Fruit fly (Drosophila melanogaster) whole organism, embryonic: ENCODE results near the gene Pcyt1.
A peak's percentile ranks its signal among the peaks of the same experiment; 100 is the strongest.

ENCODE experiments used
- BtbVII ChIP-seq: fragments of 200-800 bp; sonication (Bioruptor generic); optimal IDR thresholded peaks from 3 replicates; lab custom pipeline; 2017; ENCODE audit warnings: missing biosample characterization, mild to moderate bottlenecking, missing genetic modification characterization
- CG10565 ChIP-seq: fragments of 200-800 bp; sonication (Bioruptor generic); optimal IDR thresholded peaks from 3 replicates; lab custom pipeline; 2016; ENCODE audit warnings: missing biosample characterization, mild to moderate bottlenecking, missing genetic modification characterization
- CG1233 ChIP-seq: fragments of 200-800 bp; sonication (Bioruptor generic); optimal IDR thresholded peaks from 4 replicates; lab custom pipeline; 2018; ENCODE audit warnings: missing biosample characterization, mild to moderate bottlenecking, missing genetic modification characterization
- CG12942 ChIP-seq: fragments of 200-800 bp; sonication (Bioruptor generic); optimal IDR thresholded peaks from 3 replicates; lab custom pipeline; 2016; ENCODE audit warnings: missing biosample characterization, missing genetic modification characterization
- CG13424 ChIP-seq: fragments of 200-800 bp; sonication (Bioruptor generic); optimal IDR thresholded peaks from 2 replicates; lab custom pipeline; 2019; ENCODE audit warnings: missing biosample characterization, mild to moderate bottlenecking, missing genetic modification characterization, moderate library complexity
- CG15011 ChIP-seq: fragments of 200-800 bp; sonication (Bioruptor generic); optimal IDR thresholded peaks from 3 replicates; lab custom pipeline; 2018; ENCODE audit warnings: missing biosample characterization, mild to moderate bottlenecking, missing genetic modification characterization
- CG1602 ChIP-seq: fragments of 200-800 bp; sonication (Bioruptor generic); optimal IDR thresholded peaks from 3 replicates; lab custom pipeline; 2016; ENCODE audit warnings: missing biosample characterization, missing genetic modification characterization
- CG17829 ChIP-seq: fragments of 200-800 bp; optimal IDR thresholded peaks from 2 replicates; lab custom pipeline; 2019; ENCODE audit warnings: missing biosample characterization, mild to moderate bottlenecking, missing genetic modification characterization, moderate library complexity
- CG2120 ChIP-seq: fragments of 200-800 bp; sonication (Bioruptor generic); optimal IDR thresholded peaks from 3 replicates; lab custom pipeline; 2016; ENCODE audit warnings: missing biosample characterization, missing genetic modification characterization
- CG34422 ChIP-seq: fragments of 200-800 bp; sonication (Bioruptor generic); IDR thresholded peaks from 3 replicates; pipeline ENCODE4 v1.3.6; 2022; ENCODE audit warnings: missing biosample characterization, missing genetic modification characterization
- CG42726 ChIP-seq: fragments of 200-800 bp; sonication (Bioruptor generic); IDR thresholded peaks from 2 replicates; pipeline ENCODE4 v1.3.6; 2022; ENCODE audit warnings: missing biosample characterization, missing genetic modification characterization; ENCODE audit not compliant: partially characterized antibody
- CG4854 ChIP-seq: fragments of 200-800 bp; sonication (Bioruptor generic); optimal IDR thresholded peaks from 2 replicates; lab custom pipeline; 2016; ENCODE audit warnings: missing biosample characterization, missing genetic modification characterization, inconsistent platforms
- CG9817 ChIP-seq: fragments of 200-800 bp; sonication (Bioruptor generic); optimal IDR thresholded peaks from 2 replicates; lab custom pipeline; 2018; ENCODE audit warnings: missing biosample characterization, mild to moderate bottlenecking, missing genetic modification characterization, moderate library complexity
- Chrac-16 ChIP-seq: fragments of 200-800 bp; sonication (Bioruptor generic); optimal IDR thresholded peaks from 3 replicates; lab custom pipeline; 2016; ENCODE audit warnings: missing biosample characterization, missing genetic modification characterization
- CoRest ChIP-seq: fragments of 200-800 bp; sonication (Bioruptor generic); optimal IDR thresholded peaks from 3 replicates; lab custom pipeline; 2018; ENCODE audit warnings: missing biosample characterization, mild to moderate bottlenecking, missing genetic modification characterization, moderate library complexity
- Dip2 ChIP-seq: fragments of 200-800 bp; sonication (Bioruptor generic); IDR thresholded peaks from 2 replicates; pipeline ENCODE4 v1.3.6; 2022; ENCODE audit warnings: missing biosample characterization, missing genetic modification characterization
- Eip74EF ChIP-seq, 2 experiments: fragments of 200-800 bp in 1 of 2; fragments of >200 bp in 1 of 2; sonication (Bioruptor generic) in 1 of 2; optimal IDR thresholded peaks; 2 replicates each; lab custom pipeline; 2017 to 2019; ENCODE audit warnings: missing biosample characterization in 2 of 2, missing genetic modification characterization in 2 of 2, mild to moderate bottlenecking in 1 of 2, moderate library complexity in 1 of 2
- H2.0 ChIP-seq: fragments of 200-800 bp; sonication (Bioruptor generic); IDR thresholded peaks from 2 replicates; pipeline ENCODE4 v1.3.6; 2022; ENCODE audit warnings: missing biosample characterization, missing genetic modification characterization
- HLH4C ChIP-seq: fragments of 200-800 bp; sonication (Bioruptor generic); IDR thresholded peaks from 3 replicates; pipeline ENCODE4 v1.3.6; 2022; ENCODE audit warnings: missing biosample characterization, missing genetic modification characterization; ENCODE audit not compliant: partially characterized antibody
- Hand ChIP-seq: fragments of 200-800 bp; sonication (Bioruptor generic); optimal IDR thresholded peaks from 2 replicates; lab custom pipeline; 2017; ENCODE audit warnings: mild to moderate bottlenecking, missing biosample characterization, missing genetic modification reagents, missing genetic modification characterization
- HmgZ ChIP-seq: fragments of 200-800 bp; sonication (Bioruptor generic); optimal IDR thresholded peaks from 2 replicates; lab custom pipeline; 2018; ENCODE audit warnings: missing biosample characterization, mild to moderate bottlenecking, missing genetic modification characterization
- Jarid2 ChIP-seq: fragments of 200-800 bp; sonication (Bioruptor generic); optimal IDR thresholded peaks from 3 replicates; lab custom pipeline; 2017; ENCODE audit warnings: mild to moderate bottlenecking, missing biosample characterization, missing genetic modification reagents, missing genetic modification characterization
- Nf-YA ChIP-seq: fragments of 200-800 bp; sonication (Bioruptor generic); IDR thresholded peaks from 2 replicates; pipeline ENCODE4 v1.3.6; 2022; ENCODE audit warnings: missing biosample characterization, missing genetic modification characterization
- Nf-YB ChIP-seq: fragments of 200-800 bp; sonication (Bioruptor generic); optimal IDR thresholded peaks from 3 replicates; lab custom pipeline; 2019; ENCODE audit warnings: missing biosample characterization, mild to moderate bottlenecking, missing genetic modification characterization, moderate library complexity
- Nf-YC ChIP-seq: fragments of 200-800 bp; optimal IDR thresholded peaks from 3 replicates; lab custom pipeline; 2019; ENCODE audit warnings: missing biosample characterization, mild to moderate bottlenecking, missing genetic modification characterization, moderate library complexity
- Ravus ChIP-seq: fragments of 200-800 bp; sonication (Bioruptor generic); IDR thresholded peaks from 2 replicates; pipeline ENCODE4 v1.3.6; 2022; ENCODE audit warnings: missing biosample characterization, missing genetic modification characterization
- Rx ChIP-seq: fragments of 200-800 bp; sonication (Bioruptor generic); IDR thresholded peaks from 2 replicates; pipeline ENCODE4 v1.3.6; 2022; ENCODE audit warnings: missing biosample characterization, missing genetic modification characterization
- ash1 ChIP-seq: fragments of 200-800 bp; sonication (Bioruptor generic); optimal IDR thresholded peaks from 2 replicates; lab custom pipeline; 2018; ENCODE audit warnings: missing biosample characterization, mild to moderate bottlenecking, missing genetic modification characterization
- az2 ChIP-seq: fragments of 200-800 bp; sonication (Bioruptor generic); optimal IDR thresholded peaks from 3 replicates; lab custom pipeline; 2016; ENCODE audit warnings: missing biosample characterization, missing genetic modification characterization
- bowl ChIP-seq: fragments of 200-800 bp; sonication (Bioruptor generic); IDR thresholded peaks from 2 replicates; pipeline ENCODE4 v1.3.6; 2022; ENCODE audit warnings: missing biosample characterization, missing genetic modification characterization
- caup ChIP-seq: fragments of 200-800 bp; sonication (Bioruptor generic); optimal IDR thresholded peaks from 3 replicates; lab custom pipeline; 2017; ENCODE audit warnings: missing biosample characterization, mild to moderate bottlenecking, missing genetic modification characterization, moderate library complexity; ENCODE audit not compliant: severe bottlenecking
- danr ChIP-seq: fragments of 200-800 bp; sonication (Bioruptor generic); IDR thresholded peaks from 2 replicates; pipeline ENCODE4 v1.3.6; 2022; ENCODE audit warnings: missing biosample characterization, missing genetic modification characterization
- hkb ChIP-seq, 2 experiments: fragments of 200-800 bp in 1 of 2; fragments of >200 bp in 1 of 2; sonication (Bioruptor generic) in 1 of 2; IDR thresholded peaks in 1 of 2; optimal IDR thresholded peaks in 1 of 2; 2 replicates each; pipeline versions ENCODE4 v1.3.6 to Lab custom; 2017 to 2022; ENCODE audit warnings: missing biosample characterization in 1 of 2, missing genetic modification characterization in 1 of 2
- lab ChIP-seq: fragments of 200-800 bp; sonication (Bioruptor generic); optimal IDR thresholded peaks from 3 replicates; lab custom pipeline; 2017; ENCODE audit warnings: missing biosample characterization, missing genetic modification characterization, mild to moderate bottlenecking, moderate library complexity, missing genetic modification reagents
- lola ChIP-seq, 3 experiments: fragments of >200 bp in 2 of 3; fragments of 200-800 bp in 1 of 3; sonication (Bioruptor generic) in 1 of 3; optimal IDR thresholded peaks; 2 replicates each; lab custom pipeline; 2017 to 2019; ENCODE audit warnings: missing biosample characterization in 3 of 3, missing genetic modification characterization in 3 of 3, mild to moderate bottlenecking in 1 of 3, moderate library complexity in 1 of 3
- luna ChIP-seq: fragments of 200-800 bp; sonication (Bioruptor generic); optimal IDR thresholded peaks from 2 replicates; lab custom pipeline; 2016; ENCODE audit warnings: missing biosample characterization, missing genetic modification characterization
- nom ChIP-seq: fragments of 200-800 bp; sonication (Bioruptor generic); optimal IDR thresholded peaks from 2 replicates; lab custom pipeline; 2017; ENCODE audit warnings: missing biosample characterization, missing genetic modification characterization, mild to moderate bottlenecking, moderate library complexity, missing genetic modification reagents
- p53 ChIP-seq: fragments of 200-800 bp; sonication (Bioruptor generic); optimal IDR thresholded peaks from 2 replicates; lab custom pipeline; 2016; ENCODE audit warnings: missing biosample characterization, missing genetic modification characterization
- prd ChIP-seq, 3 experiments: fragments of >200 bp in 2 of 3; fragments of 200-800 bp in 1 of 3; sonication (Bioruptor generic) in 1 of 3; optimal IDR thresholded peaks in 2 of 3; IDR thresholded peaks in 1 of 3; 2 replicates in 2 of 3; 3 replicates in 1 of 3; pipeline versions ENCODE4 v1.3.6 to Lab custom; 2017 to 2022; ENCODE audit warnings: missing biosample characterization in 1 of 3, missing genetic modification characterization in 1 of 3
- row ChIP-seq: fragments of 200-800 bp; sonication (Bioruptor generic); IDR thresholded peaks from 3 replicates; pipeline ENCODE4 v1.3.6; 2022; ENCODE audit warnings: missing biosample characterization, missing genetic modification characterization
- sna ChIP-seq: fragments of 200-800 bp; sonication (Bioruptor generic); IDR thresholded peaks from 2 replicates; pipeline ENCODE4 v1.3.6; 2022; ENCODE audit warnings: missing biosample characterization, missing genetic modification characterization; ENCODE audit not compliant: partially characterized antibody
- sr ChIP-seq: fragments of 200-800 bp; sonication (Bioruptor generic); IDR thresholded peaks from 3 replicates; pipeline ENCODE4 v1.3.6; 2022; ENCODE audit warnings: missing biosample characterization, missing genetic modification characterization
- twi ChIP-seq: fragments of 200-800 bp; optimal IDR thresholded peaks from 2 replicates; lab custom pipeline; 2019; ENCODE audit warnings: missing biosample characterization, mild to moderate bottlenecking, missing genetic modification characterization, moderate library complexity
- unpg ChIP-seq: fragments of 200-800 bp; sonication (Bioruptor generic); optimal IDR thresholded peaks from 3 replicates; lab custom pipeline; 2018; ENCODE audit warnings: missing biosample characterization, mild to moderate bottlenecking, missing genetic modification characterization, moderate library complexity
- wek ChIP-seq: fragments of 200-800 bp; sonication (Bioruptor generic); optimal IDR thresholded peaks from 3 replicates; lab custom pipeline; 2018; ENCODE audit warnings: missing biosample characterization, mild to moderate bottlenecking, missing genetic modification characterization, moderate library complexity

The Pcyt1 gene

DNA sequence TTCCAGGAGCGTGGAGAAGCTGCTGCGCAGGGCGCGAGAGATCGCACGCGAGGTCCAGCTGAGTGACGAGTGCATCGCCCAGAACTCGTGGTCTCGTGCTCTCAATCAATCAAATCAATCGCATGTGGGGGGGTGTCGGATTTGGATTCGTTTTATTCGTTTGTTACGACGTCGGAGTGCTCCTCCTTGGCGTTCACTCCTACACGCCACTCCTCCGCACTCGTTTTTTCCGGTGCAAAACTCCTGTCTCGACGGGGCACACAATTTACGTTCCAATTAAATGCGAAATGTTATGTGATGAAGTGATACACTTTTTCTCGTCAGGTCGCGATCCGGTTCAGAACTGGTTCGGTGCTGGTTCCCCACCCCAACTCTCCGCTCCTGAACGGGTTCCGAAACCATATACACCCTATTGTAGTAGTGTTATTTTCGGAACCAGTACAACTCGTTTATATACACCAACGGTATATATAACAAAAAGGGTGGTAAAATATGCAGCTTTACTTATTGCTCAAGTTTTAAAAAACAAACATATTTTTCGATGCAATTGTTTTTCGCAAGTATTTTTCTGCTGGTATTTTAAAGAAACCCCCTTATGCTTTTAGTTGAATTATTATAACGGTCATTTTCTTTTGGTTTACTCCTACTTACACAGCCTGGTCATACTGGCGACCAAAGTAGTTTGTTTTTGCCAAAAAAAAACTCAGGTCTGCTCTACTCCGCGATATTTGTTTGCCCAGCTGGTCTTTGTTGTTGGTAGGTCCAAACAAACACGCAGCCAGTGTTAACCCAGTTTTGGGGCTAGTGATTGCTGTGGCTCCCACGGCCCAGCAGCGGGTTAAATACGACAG, 9.2 kb upstream of the Pcyt1 start, which contains the start of the genes CG12091 and pns (continued):
- peak; percentile 18 for TF ChIP-seq CG10565 (GFP tag; lab: Kevin White, UChicago)
- TF ChIP-seq CG9817 (tag; lab: Kevin White, UChicago), result peak; percentile 46
- peak; percentile 76 for TF ChIP-seq CG2120 (GFP tag; lab: Kevin White, UChicago)
- peak; percentile 77 for TF ChIP-seq H2.0 (GFP tag; lab: Robert Waterston, UW)
- TF ChIP-seq p53 (GFP tag; lab: Kevin White, UChicago), result peak; percentile 58
- TF ChIP-seq caup (GFP tag; lab: Kevin White, UChicago), result peak; percentile 71
- peak; percentile 26 for TF ChIP-seq CG12942
- TF ChIP-seq Dip2 (GFP tag; lab: Robert Waterston, UW), result no peak
- peak; percentile 89 for TF ChIP-seq row (GFP tag; lab: Robert Waterston, UW)
- peak; percentile 70 for TF ChIP-seq BtbVII (GFP tag; lab: Kevin White, UChicago)
- no peak for TF ChIP-seq CG15011
- 0 out of 2 replicates have a peak, but pooled peaks have one; percentile 5 for TF ChIP-seq bowl (GFP tag; lab: Robert Waterston, UW)
- TF ChIP-seq danr (GFP tag; lab: Robert Waterston, UW), result no peak
- no peak for TF ChIP-seq CG42726 (GFP tag; lab: Robert Waterston, UW)
- TF ChIP-seq CG17829 (tag; lab: Kevin White, UChicago), result peak; percentile 81
- TF ChIP-seq Nf-YC, result peak; percentile 69
- TF ChIP-seq twi (tag; lab: Kevin White, UChicago), result peak; percentile 55
- TF ChIP-seq CG34422, result peak; percentile 59; the same call in 1 of the 3 replicates
- TF ChIP-seq Rx, result 0 out of 2 replicates have a peak, but pooled peaks have one; percentile 44
- TF ChIP-seq Ravus (GFP tag; lab: Robert Waterston, UW), result no peak
- TF ChIP-seq Chrac-16 (GFP tag; lab: Kevin White, UChicago), result peak; percentile 64
- peak; percentile 65 for TF ChIP-seq Jarid2 (GFP tag; lab: Kevin White, UChicago)
- TF ChIP-seq lab (GFP tag; lab: Kevin White, UChicago), result peak; percentile 71
- TF ChIP-seq prd (optimal IDR thresholded peaks at IDR 0.05; lab: Kevin White, UChicago), result no peak
- TF ChIP-seq prd (GFP tag; IDR thresholded peaks at IDR 0.05; lab: Robert Waterston, UW), result peak; percentile 68
- TF ChIP-seq Nf-YA (GFP tag; lab: Robert Waterston, UW), result 0 out of 2 replicates have a peak, but pooled peaks have one; percentile 20
- TF ChIP-seq CG1602 (GFP tag; lab: Kevin White, UChicago), result peak; percentile 41
- peak; percentile 48 for TF ChIP-seq CG1233 (GFP tag; lab: Kevin White, UChicago)
- peak; percentile 32 for TF ChIP-seq Nf-YB (GFP tag; lab: Kevin White, UChicago)
- TF ChIP-seq nom, result peak; percentile 31
- TF ChIP-seq unpg (GFP tag; lab: Kevin White, UChicago), result peak; percentile 61
- peak; percentile 73 for TF ChIP-seq luna
- TF ChIP-seq ash1, result no peak
- TF ChIP-seq CG13424 (tag; lab: Kevin White, UChicago), result peak; percentile 76
- TF ChIP-seq Hand (GFP tag; lab: Kevin White, UChicago), result peak; percentile 28
- peak; percentile 96 for TF ChIP-seq wek (GFP tag; lab: Kevin White, UChicago)
- peak; percentile 39 for TF ChIP-seq hkb (optimal IDR thresholded peaks at IDR 0.05; lab: Kevin White, UChicago)
- peak; percentile 64 for TF ChIP-seq hkb (GFP tag; IDR thresholded peaks at IDR 0.05; lab: Robert Waterston, UW)
- TF ChIP-seq CoRest, result peak; percentile 77
- TF ChIP-seq lola (GFP tag; optimal IDR thresholded peaks at IDR 0.05; lab: Kevin White, UChicago), result peak in 1 of 3 experiments; percentile 60
- TF ChIP-seq sr, result no peak
- TF ChIP-seq CG4854, result peak; percentile 60
- TF ChIP-seq HLH4C (GFP tag; lab: Robert Waterston, UW), result peak; percentile 40; the same call in 1 of the 3 replicates
- peak; percentile 37 for TF ChIP-seq HmgZ (tag; lab: Kevin White, UChicago)
- peak; percentile 62 for TF ChIP-seq az2
- TF ChIP-seq Eip74EF (GFP tag; optimal IDR thresholded peaks at IDR 0.05; lab: Kevin White, UChicago), result peak in 1 of 2 experiments; percentile 16
- TF ChIP-seq sna (GFP tag; lab: Robert Waterston, UW), result peak; percentile 40; the same call in 1 of the 2 replicates
